Fruit fly (Drosophila melanogaster): ENCODE data around the gene CG8003.

- TF ChIP-seq CG8478 (optimal IDR thresholded peaks at IDR 0.05) (no peak), CTCF (optimal IDR thresholded peaks at IDR 0.05) (no peak)
These were observed 2.7 kb upstream of the CG8003 start for dm6 chr3L:10658362-10659127.

All from S2 (cell line).